Fruit fly (Drosophila melanogaster) Kc167 (cell line): ENCODE measurements around the gene neo.

Source experiments
- Myc ChIP-seq: fragments of >200 bp; optimal IDR thresholded peaks from 2 replicates; lab custom pipeline; 2017; ENCODE audit warnings: missing external identifiers
- h ChIP-seq: fragments of >200 bp; optimal IDR thresholded peaks from 3 replicates; lab custom pipeline; 2018; ENCODE audit warnings: missing external identifiers

dm6 chr3R:29802753-29803313, 16.1 kb upstream of the neo start, which contains the start of the genes Etfb and CG7789:
- TF ChIP-seq Myc (lab: Kevin White, UChicago) (no peak), h (lab: Kevin White, UChicago) (no peak)
